Fruit fly (Drosophila melanogaster): ENCODE results near the gene Abd-B.

Abd-B gene

DNA sequence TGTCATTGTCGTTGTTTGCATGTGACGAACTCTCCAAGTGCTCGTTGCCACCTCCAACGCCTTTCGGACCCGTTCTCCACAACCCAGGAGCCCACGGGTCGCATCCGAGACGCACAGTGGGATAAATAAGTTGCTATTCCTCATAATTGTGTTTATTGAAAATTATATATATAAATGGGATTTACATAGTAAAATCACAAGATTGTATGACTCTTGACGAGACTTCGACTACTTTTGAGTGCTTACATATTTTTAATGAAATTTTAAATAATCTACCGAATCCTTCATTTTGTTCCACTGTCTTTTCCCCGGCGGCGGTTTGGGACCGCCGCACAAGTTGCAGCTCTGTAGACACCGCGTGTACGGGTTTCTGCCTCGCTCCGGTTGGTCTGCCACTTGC is 64.2 kb downstream of the Abd-B start (continued):
- TF ChIP-seq CG12236 (GFP tag; optimal IDR thresholded peaks at IDR 0.05): no peak
- TF ChIP-seq Ptx1 (GFP tag; IDR thresholded peaks at IDR 0.05): no peak
- no peak for TF ChIP-seq oc (tag; optimal IDR thresholded peaks at IDR 0.05)
- TF ChIP-seq BtbVII (GFP tag; optimal IDR thresholded peaks at IDR 0.05): no peak
- TF ChIP-seq trh (GFP tag; optimal IDR thresholded peaks at IDR 0.05): no peak
- no peak for TF ChIP-seq hth (optimal IDR thresholded peaks at IDR 0.05)
- TF ChIP-seq CG10431 (GFP tag; optimal IDR thresholded peaks at IDR 0.05): no peak
- TF ChIP-seq trem (tag; optimal IDR thresholded peaks at IDR 0.05): peak; percentile 17
- TF ChIP-seq crc (GFP tag; optimal IDR thresholded peaks at IDR 0.05): no peak
- no peak for TF ChIP-seq Sin3A (optimal IDR thresholded peaks at IDR 0.05)
- TF ChIP-seq ftz-f1 (GFP tag; optimal IDR thresholded peaks at IDR 0.05): no peak
- no peak for TF ChIP-seq bcd (GFP tag; optimal IDR thresholded peaks at IDR 0.05)
- TF ChIP-seq nmo (GFP tag; optimal IDR thresholded peaks at IDR 0.05): peak; percentile 57
- TF ChIP-seq HLH54F (GFP tag; optimal IDR thresholded peaks at IDR 0.05): no peak
- TF ChIP-seq ase (GFP tag; IDR thresholded peaks at IDR 0.05): no peak
- TF ChIP-seq fru (optimal IDR thresholded peaks at IDR 0.05): no peak
- no peak for TF ChIP-seq Elba2 (GFP tag; optimal IDR thresholded peaks at IDR 0.05)
- TF ChIP-seq Xbp1 (GFP tag; optimal IDR thresholded peaks at IDR 0.05): peak; percentile 16
- TF ChIP-seq Mes4 (GFP tag; optimal IDR thresholded peaks at IDR 0.05): no peak
- TF ChIP-seq CG1529 (GFP tag; optimal IDR thresholded peaks at IDR 0.05): peak; percentile 31
- TF ChIP-seq pnt (GFP tag; optimal IDR thresholded peaks at IDR 0.05): no peak
- no peak for TF ChIP-seq al (GFP tag; IDR thresholded peaks at IDR 0.05)
- TF ChIP-seq CG8924 (tag; optimal IDR thresholded peaks at IDR 0.05): peak; percentile 27
- no peak for TF ChIP-seq crol (GFP tag; IDR thresholded peaks at IDR 0.05)
- no peak for TF ChIP-seq ttk (GFP tag; IDR thresholded peaks at IDR 0.05)
- TF ChIP-seq pita (GFP tag; optimal IDR thresholded peaks at IDR 0.05): no peak
- TF ChIP-seq PHDP (tag; optimal IDR thresholded peaks at IDR 0.05): no peak
- no peak for TF ChIP-seq CG10959 (GFP tag; IDR thresholded peaks at IDR 0.05)
- no peak for TF ChIP-seq CG3163 (GFP tag; optimal IDR thresholded peaks at IDR 0.05)
- TF ChIP-seq Ets97D (GFP tag; optimal IDR thresholded peaks at IDR 0.05): no peak
- no peak for TF ChIP-seq Lim3 (GFP tag; IDR thresholded peaks at IDR 0.05)
- TF ChIP-seq CG14050 (GFP tag; IDR thresholded peaks at IDR 0.05): no peak; the same call in 2 of the 3 replicates
- no peak for TF ChIP-seq tll (GFP tag; optimal IDR thresholded peaks at IDR 0.05)
- no peak for TF ChIP-seq Neu2 (GFP tag; optimal IDR thresholded peaks at IDR 0.05; ENCODE audit: borderline replicate concordance)
- TF ChIP-seq CG4404 (GFP tag; IDR thresholded peaks at IDR 0.05): 0 out of 2 replicates have a peak, but pooled peaks have one; percentile 38
- TF ChIP-seq wek (GFP tag; optimal IDR thresholded peaks at IDR 0.05): no peak
- no peak for TF ChIP-seq CG2875 (GFP tag; optimal IDR thresholded peaks at IDR 0.05)
- TF ChIP-seq NfI (GFP tag; optimal IDR thresholded peaks at IDR 0.05): no peak
- TF ChIP-seq BEAF-32 (GFP tag; optimal IDR thresholded peaks at IDR 0.05): no peak
- TF ChIP-seq Bdp1 (GFP tag; optimal IDR thresholded peaks at IDR 0.05): no peak
- peak; percentile 19 for TF ChIP-seq CG6254 (GFP tag; optimal IDR thresholded peaks at IDR 0.05)
- TF ChIP-seq CG12071 (GFP tag; optimal IDR thresholded peaks at IDR 0.05): no peak
- no peak for TF ChIP-seq CG13296 (GFP tag; optimal IDR thresholded peaks at IDR 0.05)
- no peak for TF ChIP-seq Jarid2 (GFP tag; optimal IDR thresholded peaks at IDR 0.05)
- no peak for TF ChIP-seq schlank (tag; optimal IDR thresholded peaks at IDR 0.05)
- TF ChIP-seq mam (GFP tag; optimal IDR thresholded peaks at IDR 0.05): no peak
- no peak for TF ChIP-seq ssp (GFP tag; IDR thresholded peaks at IDR 0.05)
- TF ChIP-seq CG15696 (tag; optimal IDR thresholded peaks at IDR 0.05): no peak
- no peak for TF ChIP-seq Max (GFP tag; optimal IDR thresholded peaks at IDR 0.05)
- TF ChIP-seq Dref (GFP tag; IDR thresholded peaks at IDR 0.05): no peak
- TF ChIP-seq CG31441 (GFP tag; IDR thresholded peaks at IDR 0.05): 0 out of 2 replicates have a peak, but pooled peaks have one; percentile 10
- no peak for TF ChIP-seq CG8765 (GFP tag; IDR thresholded peaks at IDR 0.05)
- no peak for TF ChIP-seq repo (GFP tag; optimal IDR thresholded peaks at IDR 0.05)

Data from whole organism, embryonic.